Fruit fly (Drosophila melanogaster): Measurements from ENCODE around the gene CG9044.

DNA sequence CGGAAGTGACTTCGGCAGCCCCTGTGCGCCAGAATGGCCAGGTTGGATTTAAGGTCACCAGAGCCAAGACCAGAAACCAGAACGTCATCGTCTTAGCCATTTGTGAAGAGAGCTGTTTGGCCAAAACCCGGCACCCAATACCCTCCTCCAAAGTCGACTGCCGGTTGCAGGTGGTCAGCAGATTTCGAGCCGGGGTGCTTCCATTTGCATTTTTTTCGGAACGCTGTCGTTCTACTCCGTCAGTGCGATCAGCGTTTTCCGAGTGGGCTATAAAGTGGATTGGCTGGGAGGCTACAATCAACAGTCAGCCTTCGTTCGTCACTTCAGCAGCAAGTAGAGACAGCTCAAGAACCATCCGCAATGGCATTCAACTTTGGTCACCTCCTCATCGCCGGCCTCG lies 7.5 kb downstream of the CG9044 start, which contains the start of the genes CG13998 and Vm26Ab:
- no peak for TF ChIP-seq Snoo (tag; optimal IDR thresholded peaks at IDR 0.05)
- no peak for TF ChIP-seq CG10348 (GFP tag; IDR thresholded peaks at IDR 0.05)
- TF ChIP-seq gl (tag; optimal IDR thresholded peaks at IDR 0.05) = no peak
- TF ChIP-seq CG15710 (tag; optimal IDR thresholded peaks at IDR 0.05) = no peak
- no peak for TF ChIP-seq CG12605 (GFP tag; IDR thresholded peaks at IDR 0.05)
- TF ChIP-seq CG9948 (tag; optimal IDR thresholded peaks at IDR 0.05) = no peak
- TF ChIP-seq CG34367 (tag; optimal IDR thresholded peaks at IDR 0.05) = no peak
- no peak for TF ChIP-seq CG4496 (GFP tag; IDR thresholded peaks at IDR 0.05)
- no peak for TF ChIP-seq EcR (GFP tag; optimal IDR thresholded peaks at IDR 0.05)
- no peak for TF ChIP-seq fd96Ca (GFP tag; IDR thresholded peaks at IDR 0.05)
- no peak for TF ChIP-seq CG8159 (tag; optimal IDR thresholded peaks at IDR 0.05)
- no peak for TF ChIP-seq CG13204 (GFP tag; optimal IDR thresholded peaks at IDR 0.05)
